6 fruit fly cellular contexts compared by ENCODE assay signal in the genomic region with DNA sequence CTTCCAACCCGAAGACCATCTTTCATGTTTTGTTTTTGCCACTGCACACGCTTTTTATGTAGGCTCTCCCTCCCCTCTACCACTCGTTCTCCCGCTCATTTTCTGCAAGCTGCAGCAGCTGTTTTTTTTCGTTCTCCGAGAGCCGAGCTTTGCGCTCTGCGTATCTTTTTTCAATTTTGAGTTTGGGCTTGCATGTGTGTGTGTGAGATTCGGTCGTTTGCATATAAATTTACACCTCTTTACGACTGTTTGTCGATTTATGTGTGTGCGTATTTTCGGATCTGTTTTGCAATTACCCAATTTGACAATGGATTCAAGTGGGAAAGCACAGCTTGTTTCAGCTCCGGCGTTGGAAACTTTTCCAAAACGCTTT.
A peak's percentile ranks its signal among the peaks of the same experiment; 100 is the strongest.
TF ChIP-seq lines count a peak whose summit lies in the region.

No protein-coding gene starts in this region.

- TF ChIP-seq CTCF in whole organism, embryonic (GFP tag; optimal IDR thresholded peaks at IDR 0.05; lab: Kevin White, UChicago): no peak

TF ChIP-seq in whole organism, 6 proteins besides CTCF, POLR2A, EP300 and RAD21:
- TF ChIP-seq psq (optimal IDR thresholded peaks at IDR 0.05; lab: Kevin White, UChicago): no peak
- TF ChIP-seq EcR (GFP tag; optimal IDR thresholded peaks at IDR 0.05; lab: Kevin White, UChicago): no peak
- peak; percentile 66 for TF ChIP-seq Dll (optimal IDR thresholded peaks at IDR 0.05; lab: Kevin White, UChicago)
- TF ChIP-seq pan (optimal IDR thresholded peaks at IDR 0.05; lab: Kevin White, UChicago): no peak
- TF ChIP-seq CG8478 (optimal IDR thresholded peaks at IDR 0.05; lab: Kevin White, UChicago): no peak

TF ChIP-seq in whole organism, adult, 20 proteins besides CTCF, POLR2A, EP300 and RAD21:
- TF ChIP-seq CG33017 (tag; optimal IDR thresholded peaks at IDR 0.05; lab: Kevin White, UChicago): no peak
- TF ChIP-seq tj (GFP tag; optimal IDR thresholded peaks at IDR 0.05; lab: Kevin White, UChicago): peak; percentile 47

TF ChIP-seq in whole organism, embryonic, 481 proteins besides CTCF, POLR2A, EP300 and RAD21:
- peak; percentile 43 to 44 for TF ChIP-seq Trl (optimal IDR thresholded peaks at IDR 0.05; lab: Kevin White, UChicago)
- no peak for TF ChIP-seq Trl (GFP tag; optimal IDR thresholded peaks at IDR 0.05; lab: Kevin White, UChicago)
- TF ChIP-seq tll (GFP tag; optimal IDR thresholded peaks at IDR 0.05; lab: Kevin White, UChicago): no peak
- peak; percentile 58; the same call in 1 of the 2 replicates for TF ChIP-seq vvl (GFP tag; IDR thresholded peaks at IDR 0.05; lab: Robert Waterston, UW)
- peak; percentile 96 for TF ChIP-seq chinmo (GFP tag; IDR thresholded peaks at IDR 0.05; lab: Robert Waterston, UW; ENCODE audit: partially characterized antibody)
- 0 out of 3 replicates have a peak, but pooled peaks have one; percentile 7 for TF ChIP-seq CG17361 (GFP tag; IDR thresholded peaks at IDR 0.05; lab: Robert Waterston, UW)
- TF ChIP-seq cg (GFP tag; optimal IDR thresholded peaks at IDR 0.05; lab: Kevin White, UChicago): peak; percentile 64
- TF ChIP-seq Awh (GFP tag; IDR thresholded peaks at IDR 0.05; lab: Robert Waterston, UW): no peak
- TF ChIP-seq crol (GFP tag; IDR thresholded peaks at IDR 0.05; lab: Robert Waterston, UW): peak; percentile 50; the same call in 1 of the 2 replicates
- peak; percentile 20 for TF ChIP-seq abd-A (tag; optimal IDR thresholded peaks at IDR 0.05; lab: Kevin White, UChicago)
TF ChIP-seq in whole organism, embryonic: peak in this region for 7.

TF ChIP-seq in whole organism, prepupa, 60 proteins besides CTCF, POLR2A, EP300 and RAD21:
- TF ChIP-seq CG9139 (GFP tag; optimal IDR thresholded peaks at IDR 0.05; lab: Kevin White, UChicago): no peak
- TF ChIP-seq CG6854 (GFP tag; optimal IDR thresholded peaks at IDR 0.05; lab: Kevin White, UChicago): peak; percentile 77
- peak; percentile 40 for TF ChIP-seq vri (GFP tag; optimal IDR thresholded peaks at IDR 0.05; lab: Kevin White, UChicago)
- 0 out of 3 replicates have a peak, but pooled peaks have one; percentile 41 for TF ChIP-seq CG6163 (GFP tag; IDR thresholded peaks at IDR 0.05; lab: Robert Waterston, UW)
- TF ChIP-seq eg (GFP tag; IDR thresholded peaks at IDR 0.05; lab: Robert Waterston, UW): peak; percentile 54; the same call in 2 of the 3 replicates
- TF ChIP-seq Met (GFP tag; optimal IDR thresholded peaks at IDR 0.05; lab: Kevin White, UChicago): peak; percentile 16
- peak; percentile 8 for TF ChIP-seq fkh (GFP tag; optimal IDR thresholded peaks at IDR 0.05; lab: Kevin White, UChicago)
- TF ChIP-seq dsx (GFP tag; optimal IDR thresholded peaks at IDR 0.05; lab: Kevin White, UChicago; ENCODE audit: poor library complexity, severe bottlenecking): peak; percentile 5
- no peak for TF ChIP-seq CG3032 (tag; optimal IDR thresholded peaks at IDR 0.05; lab: Kevin White, UChicago)
- TF ChIP-seq fd59A (GFP tag; optimal IDR thresholded peaks at IDR 0.05; lab: Kevin White, UChicago): no peak
- peak; percentile 44 for TF ChIP-seq CG32006 (GFP tag; optimal IDR thresholded peaks at IDR 0.05; lab: Kevin White, UChicago)

TF ChIP-seq in whole organism, pupa, 21 proteins besides CTCF, POLR2A, EP300 and RAD21:
- TF ChIP-seq CG4496 (GFP tag; IDR thresholded peaks at IDR 0.05; lab: Robert Waterston, UW) (peak; percentile 35; the same call in 2 of the 3 replicates), CG34367 (tag; optimal IDR thresholded peaks at IDR 0.05; lab: Kevin White, UChicago) (no peak), CG13204 (GFP tag; optimal IDR thresholded peaks at IDR 0.05; lab: Kevin White, UChicago) (peak; percentile 36), CG12605 (GFP tag; IDR thresholded peaks at IDR 0.05; lab: Robert Waterston, UW) (peak; percentile 39; the same call in 1 of the 2 replicates), rn (GFP tag; IDR thresholded peaks at IDR 0.05; lab: Robert Waterston, UW) (no peak), fd96Ca (GFP tag; IDR thresholded peaks at IDR 0.05; lab: Robert Waterston, UW) (0 out of 3 replicates have a peak, but pooled peaks have one; percentile 50), Pif1A (GFP tag; optimal IDR thresholded peaks at IDR 0.05; lab: Kevin White, UChicago) (no peak), Ets98B (GFP tag; IDR thresholded peaks at IDR 0.05; lab: Robert Waterston, UW) (peak; percentile 19; the same call in 1 of the 2 replicates)

TF ChIP-seq in whole organism, wandering third instar larva, 38 proteins besides CTCF, POLR2A, EP300 and RAD21:
- TF ChIP-seq Rel (GFP tag; optimal IDR thresholded peaks at IDR 0.05; lab: Kevin White, UChicago) (no peak), Rel (tag; optimal IDR thresholded peaks at IDR 0.05; lab: Kevin White, UChicago) (peak; percentile 64), Hr83 (GFP tag; optimal IDR thresholded peaks at IDR 0.05; lab: Kevin White, UChicago; ENCODE audit: poor library complexity, severe bottlenecking) (no peak), Dif (GFP tag; optimal IDR thresholded peaks at IDR 0.05; lab: Kevin White, UChicago; ENCODE audit: partially characterized antibody) (peak; percentile 70), Vsx2 (GFP tag; optimal IDR thresholded peaks at IDR 0.05; lab: Kevin White, UChicago; ENCODE audit: partially characterized antibody) (peak; percentile 48), dl (GFP tag; optimal IDR thresholded peaks at IDR 0.05; lab: Kevin White, UChicago; ENCODE audit: insufficient read depth in 1 of 2, partially characterized antibody in 2 of 2) (peak; percentile 71 to 77), jim (GFP tag; optimal IDR thresholded peaks at IDR 0.05; lab: Kevin White, UChicago) (peak; percentile 23)
TF ChIP-seq in whole organism, wandering third instar larva: peak in this region for 5.
